Worm (Caenorhabditis elegans) whole organism, L4 larva: ENCODE measurements around the gene grl-25.

Source experiments
- F37D6.2 ChIP-seq: sonication (generic microtip); optimal IDR thresholded peaks from 2 replicates; lab custom pipeline; 2016; ENCODE audit warnings: mild to moderate bottlenecking, missing genetic modification characterization, missing compliant biosample characterization
- T26A8.4 ChIP-seq: fragments of 200-800 bp; sonication (Bioruptor generic); IDR thresholded peaks from 2 replicates; pipeline ENCODE4 v1.3.6; 2022; ENCODE audit warnings: missing genetic modification characterization, missing compliant biosample characterization
- Y105C5A.15 ChIP-seq: fragments of 200-800 bp; sonication (Bioruptor generic); IDR thresholded peaks from 2 replicates; pipeline ENCODE4 v1.3.6; 2022; ENCODE audit warnings: missing genetic modification characterization, missing compliant biosample characterization
- Y75B8A.6 ChIP-seq: fragments of 200-800 bp; sonication (Bioruptor generic); IDR thresholded peaks from 2 replicates; pipeline ENCODE4 v1.3.6; 2022; ENCODE audit warnings: missing genetic modification reagents, missing genetic modification characterization, missing compliant biosample characterization
- ZK546.5 ChIP-seq, 2 experiments: sonication (generic microtip); optimal IDR thresholded peaks; 2 replicates each; lab custom pipeline; 2017; ENCODE audit warnings: missing biosample characterization in 2 of 2, missing genetic modification characterization in 2 of 2
- aha-1 ChIP-seq: fragments of 150-350 bp; peaks from one replicate; lab custom pipeline; 2014; ENCODE audit warnings: missing biosample characterization, missing genetic modification characterization
- aly-2 ChIP-seq: sonication (generic microtip); optimal IDR thresholded peaks from 2 replicates; lab custom pipeline; 2018; ENCODE audit warnings: missing biosample characterization, missing genetic modification characterization
- ceh-82 ChIP-seq: sonication (generic microtip); optimal IDR thresholded peaks from 2 replicates; lab custom pipeline; 2017; ENCODE audit warnings: missing biosample characterization, missing genetic modification characterization
- ctbp-1 ChIP-seq: fragments of 200-800 bp; sonication (Bioruptor generic); IDR thresholded peaks from 2 replicates; pipeline ENCODE4 v1.3.6; 2022; ENCODE audit warnings: missing genetic modification reagents, missing genetic modification characterization, missing compliant biosample characterization
- daf-12 ChIP-seq: fragments of 150-350 bp; optimal IDR thresholded peaks from 2 replicates; lab custom pipeline; 2014; ENCODE audit warnings: missing biosample characterization, missing genetic modification reagents, missing genetic modification characterization
- daf-16 ChIP-seq, 3 experiments: sonication (generic microtip); optimal IDR thresholded peaks; 2 replicates each; lab custom pipeline; 2016 to 2017; ENCODE audit warnings: missing genetic modification characterization in 3 of 3, missing genetic modification reagents in 3 of 3, mild to moderate bottlenecking in 2 of 3, missing compliant biosample characterization in 2 of 3, missing biosample characterization in 1 of 3, moderate library complexity in 1 of 3
- dve-1 ChIP-seq: sonication (generic microtip); optimal IDR thresholded peaks from 2 replicates; lab custom pipeline; 2017; ENCODE audit warnings: antibody characterized with exemption, mild to moderate bottlenecking, missing genetic modification characterization, missing compliant biosample characterization; ENCODE audit not compliant: insufficient read depth
- egl-27 ChIP-seq: sonication (generic microtip); optimal IDR thresholded peaks from 3 replicates; lab custom pipeline; 2017; ENCODE audit warnings: missing biosample characterization, missing genetic modification reagents, missing genetic modification characterization
- fkh-10 ChIP-seq: fragments of 150-350 bp; optimal IDR thresholded peaks from 2 replicates; lab custom pipeline; 2014; ENCODE audit warnings: missing biosample characterization, missing genetic modification reagents, missing genetic modification characterization
- gei-8 ChIP-seq: fragments of 200-800 bp; sonication (Bioruptor generic); optimal IDR thresholded peaks from 2 replicates; lab custom pipeline; 2018; ENCODE audit warnings: mild to moderate bottlenecking, missing genetic modification characterization, missing compliant biosample characterization
- hlh-11 ChIP-seq: fragments of 200-800 bp; sonication (Bioruptor generic); optimal IDR thresholded peaks from 2 replicates; lab custom pipeline; 2018; ENCODE audit warnings: mild to moderate bottlenecking, missing genetic modification characterization, missing compliant biosample characterization
- hmg-1.1 ChIP-seq: fragments of 200-800 bp; sonication (Bioruptor generic); IDR thresholded peaks from 2 replicates; pipeline ENCODE4 v1.3.6; 2022; ENCODE audit warnings: missing genetic modification reagents, missing genetic modification characterization, missing compliant biosample characterization
- lim-7 ChIP-seq: fragments of 200-800 bp; sonication (Bioruptor generic); IDR thresholded peaks from 2 replicates; pipeline ENCODE4 v1.3.6; 2022; ENCODE audit warnings: missing genetic modification characterization, missing compliant biosample characterization
- lin-13 ChIP-seq: fragments of 150-350 bp; optimal IDR thresholded peaks from 2 replicates; lab custom pipeline; 2014; ENCODE audit warnings: missing biosample characterization, missing genetic modification reagents, missing genetic modification characterization
- lin-38 ChIP-seq: fragments of 200-800 bp; sonication (Bioruptor generic); IDR thresholded peaks from 2 replicates; pipeline ENCODE4 v1.3.6; 2022; ENCODE audit warnings: missing genetic modification reagents, missing genetic modification characterization, missing compliant biosample characterization
- lsy-2 ChIP-seq, 2 experiments: fragments of 150-350 bp in 1 of 2; sonication (generic microtip) in 1 of 2; optimal IDR thresholded peaks; 2 replicates each; lab custom pipeline; 2014 to 2017; ENCODE audit warnings: missing biosample characterization in 2 of 2, missing genetic modification characterization in 2 of 2
- madf-9 ChIP-seq: fragments of 200-800 bp; sonication (Bioruptor generic); conservative IDR thresholded peaks from 2 replicates; pipeline ENCODE4 v1.3.6; 2022; ENCODE audit warnings: missing genetic modification reagents, missing genetic modification characterization, missing compliant biosample characterization
- mep-1 ChIP-seq: fragments of 150-350 bp; sonication (generic microtip); optimal IDR thresholded peaks from 3 replicates; lab custom pipeline; 2014; ENCODE audit warnings: missing biosample characterization, missing genetic modification characterization
- mes-2 ChIP-seq: sonication (generic microtip); optimal IDR thresholded peaks from 2 replicates; lab custom pipeline; 2016; ENCODE audit warnings: missing genotype, mild to moderate bottlenecking, missing genetic modification characterization, missing compliant biosample characterization; ENCODE audit not compliant: poor library complexity, severe bottlenecking
- nhr-102 ChIP-seq: sonication (generic microtip); optimal IDR thresholded peaks from 2 replicates; lab custom pipeline; 2016; ENCODE audit warnings: mild to moderate bottlenecking, missing genetic modification characterization, moderate library complexity, missing compliant biosample characterization
- nhr-28 ChIP-seq: fragments of 150-350 bp; optimal IDR thresholded peaks from 2 replicates; lab custom pipeline; 2014; ENCODE audit warnings: missing biosample characterization, missing genetic modification characterization
- nhr-41 ChIP-seq: fragments of 200-800 bp; sonication (Bioruptor generic); IDR thresholded peaks from 2 replicates; pipeline ENCODE4 v1.3.6; 2022; ENCODE audit warnings: missing genetic modification reagents, missing genetic modification characterization, missing compliant biosample characterization
- nhr-42 ChIP-seq: fragments of 200-800 bp; sonication (Bioruptor generic); IDR thresholded peaks from 2 replicates; pipeline ENCODE4 v1.3.6; 2022; ENCODE audit warnings: missing genetic modification characterization, missing compliant biosample characterization
- nhr-48 ChIP-seq: sonication (generic microtip); optimal IDR thresholded peaks from 2 replicates; lab custom pipeline; 2016; ENCODE audit warnings: mild to moderate bottlenecking, missing genetic modification characterization, missing compliant biosample characterization
- nhr-76 ChIP-seq: fragments of 150-350 bp; optimal IDR thresholded peaks from 2 replicates; lab custom pipeline; 2014; ENCODE audit warnings: missing biosample characterization, missing genetic modification characterization
- pha-4 ChIP-seq, 2 experiments: fragments of 150-350 bp in 1 of 2; fragments of 200-800 bp in 1 of 2; sonication (Bioruptor generic) in 1 of 2; IDR thresholded peaks in 1 of 2; optimal IDR thresholded peaks in 1 of 2; 2 replicates each; pipeline versions ENCODE4 v1.3.6 to Lab custom; 2014 to 2022; ENCODE audit warnings: missing genetic modification characterization in 2 of 2, missing genetic modification reagents in 2 of 2, missing biosample characterization in 1 of 2, missing compliant biosample characterization in 1 of 2
- rbr-2 ChIP-seq: sonication (generic microtip); optimal IDR thresholded peaks from 2 replicates; lab custom pipeline; 2016; ENCODE audit warnings: missing genotype, missing genetic modification characterization, missing compliant biosample characterization
- set-16 ChIP-seq: fragments of 200-800 bp; sonication (Bioruptor generic); IDR thresholded peaks from 2 replicates; pipeline ENCODE4 v1.3.6; 2022; ENCODE audit warnings: missing genetic modification reagents, missing genetic modification characterization, missing compliant biosample characterization
- spr-1 ChIP-seq: sonication (generic microtip); optimal IDR thresholded peaks from 2 replicates; lab custom pipeline; 2016; ENCODE audit warnings: mild to moderate bottlenecking, missing genetic modification characterization, missing compliant biosample characterization
- zfp-3 ChIP-seq: fragments of 200-800 bp; sonication (Bioruptor generic); conservative IDR thresholded peaks from 2 replicates; pipeline ENCODE4 v1.3.6; 2022; ENCODE audit warnings: missing genetic modification reagents, missing genetic modification characterization, missing compliant biosample characterization

The grl-25 gene

ce11 chrIII:8971255-8972020 lies 9.3 kb downstream of the grl-25 start, which contains the start of the genes eif-3.D and R08D7.4 (continued):
- TF ChIP-seq daf-12 (tag; lab: Kevin White, UChicago) (no peak), egl-27 (tag; lab: Kevin White, UChicago) (no peak), hlh-11 (tag; lab: Kevin White, UChicago) (peak; percentile 51), hmg-1.1 (peak; percentile 57; the same call in 1 of the 2 replicates), rbr-2 (tag; lab: Kevin White, UChicago) (peak; percentile 65)

DNA sequence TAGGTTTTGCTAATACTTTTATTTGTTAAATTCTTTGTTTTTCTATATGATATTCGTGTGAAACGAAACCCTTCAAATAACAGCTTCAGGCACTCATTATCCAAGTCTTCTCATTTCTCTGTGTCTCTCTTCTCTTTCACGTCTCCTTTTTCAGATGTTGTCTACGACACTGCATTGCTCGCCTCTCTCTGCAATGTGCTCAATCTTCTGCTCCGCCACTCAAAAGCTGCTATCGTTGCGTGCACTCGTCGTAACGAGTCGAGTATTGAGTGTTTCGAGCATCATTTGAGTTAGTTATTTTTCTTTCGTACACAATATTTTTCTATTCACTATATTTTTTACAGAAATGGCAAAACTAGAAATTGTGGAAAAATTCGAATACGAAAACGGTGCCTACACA lies 11.1 kb downstream of the grl-25 start:
- no peak for TF ChIP-seq ceh-82 (tag; lab: Kevin White, UChicago)
- no peak for TF ChIP-seq aha-1 (tag; lab: Kevin White, UChicago)
- no peak for TF ChIP-seq daf-16 (GFP tag; optimal IDR thresholded peaks at IDR 0.05; lab: Kevin White, UChicago)
- TF ChIP-seq daf-16 (tag; optimal IDR thresholded peaks at IDR 0.05; lab: Kevin White, UChicago): no peak
- 0 out of 2 replicates have a peak, but pooled peaks have one; percentile 36 for TF ChIP-seq hmg-1.1

DNA sequence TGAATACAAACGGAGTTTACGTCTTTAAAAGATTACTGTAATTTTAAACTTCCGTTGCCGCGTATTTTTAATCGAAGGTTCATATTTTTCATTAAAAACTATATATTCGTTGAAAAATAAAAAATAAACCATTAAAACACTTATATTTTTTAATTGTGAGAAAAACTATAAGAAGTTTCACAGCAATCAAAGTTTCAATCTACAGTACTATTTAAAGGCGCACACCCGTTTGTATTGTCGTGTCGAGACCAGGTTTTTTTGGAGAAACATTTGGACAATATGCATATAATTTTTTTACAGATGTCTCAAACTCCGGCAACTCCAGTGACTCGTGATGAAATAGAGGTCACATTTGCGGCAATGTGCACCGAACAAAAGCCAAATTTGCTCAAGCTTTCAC lies 11.7 kb downstream of the grl-25 start, which contains the start of gene R08D7.5:
Gene R08D7.5 (plus strand): TSS at position 301 of the 400 bp plus-strand sequence.
- no peak for TF ChIP-seq Y75B8A.6
- TF ChIP-seq mes-2 (tag; lab: Kevin White, UChicago): peak; percentile 43

- TF ChIP-seq nhr-42 (GFP tag; lab: Robert Waterston, UW) (no peak), F37D6.2 (tag; lab: Kevin White, UChicago) (no peak), madf-9 (GFP tag; lab: Robert Waterston, UW) (0 out of 2 replicates have a peak, but pooled peaks have one; percentile 35), egl-27 (tag; lab: Kevin White, UChicago) (no peak), lin-13 (no peak), fkh-10 (no peak), lsy-2 (tag; optimal IDR thresholded peaks at IDR 0.05; lab: Kevin White, UChicago) (peak in 1 of 2 experiments; percentile 7), ZK546.5 (tag; optimal IDR thresholded peaks at IDR 0.05; lab: Kevin White, UChicago) (no peak), ceh-82 (tag; lab: Kevin White, UChicago) (no peak), spr-1 (tag; lab: Kevin White, UChicago) (peak; percentile 50), pha-4 (GFP tag; IDR thresholded peaks at IDR 0.05; lab: Robert Waterston, UW) (peak; percentile 33; the same call in 1 of the 2 replicates), pha-4 (tag; optimal IDR thresholded peaks at IDR 0.05; lab: Kevin White, UChicago) (no peak), ctbp-1 (GFP tag; lab: Robert Waterston, UW) (peak; percentile 22; the same call in 1 of the 2 replicates), nhr-102 (tag; lab: Kevin White, UChicago) (peak; percentile 40), set-16 (GFP tag; lab: Robert Waterston, UW) (no peak), Y105C5A.15 (GFP tag; lab: Robert Waterston, UW) (no peak), gei-8 (peak; percentile 41), nhr-41 (GFP tag; lab: Robert Waterston, UW) (no peak), mep-1 (tag; lab: Kevin White, UChicago) (peak; percentile 57), Y75B8A.6 (no peak), dve-1 (peak; percentile 17), zfp-3 (peak; percentile 87), nhr-28 (tag; lab: Kevin White, UChicago) (no peak), nhr-76 (tag; lab: Kevin White, UChicago) (no peak), nhr-48 (tag; lab: Kevin White, UChicago) (peak; percentile 5), T26A8.4 (GFP tag; lab: Robert Waterston, UW) (peak; percentile 37; the same call in 1 of the 2 replicates), aly-2 (tag; lab: Kevin White, UChicago) (no peak), lim-7 (GFP tag; lab: Robert Waterston, UW) (0 out of 2 replicates have a peak, but pooled peaks have one; percentile 55), lin-38 (GFP tag; lab: Robert Waterston, UW) (no peak)
Measured at ce11 chrIII:8974835-8975234, 12.7 kb downstream of the grl-25 start.
